Fruit fly (Drosophila melanogaster) whole organism, pupa: ENCODE data around the gene CG42268.

ENCODE experiments used
- CG10348 ChIP-seq: fragments of 200-800 bp; sonication (Bioruptor generic); IDR thresholded peaks from 2 replicates; pipeline ENCODE4 v1.3.6; 2022; ENCODE audit warnings: missing biosample characterization, missing genetic modification characterization
- CG12605 ChIP-seq: fragments of 200-800 bp; sonication (Bioruptor generic); IDR thresholded peaks from 2 replicates; pipeline ENCODE4 v1.3.6; 2022; ENCODE audit warnings: missing biosample characterization, missing genetic modification characterization
- CG17806 ChIP-seq: fragments of 200-800 bp; sonication (Bioruptor generic); optimal IDR thresholded peaks from 2 replicates; lab custom pipeline; 2018; ENCODE audit warnings: missing biosample characterization, mild to moderate bottlenecking, missing genetic modification characterization, moderate library complexity
- CG32121 ChIP-seq: fragments of 200-800 bp; sonication (Bioruptor generic); IDR thresholded peaks from 2 replicates; pipeline ENCODE4 v1.3.6; 2022; ENCODE audit warnings: missing biosample characterization, missing genetic modification characterization
- CG34367 ChIP-seq: fragments of 200-800 bp; sonication (Bioruptor generic); optimal IDR thresholded peaks from 2 replicates; lab custom pipeline; 2018; ENCODE audit warnings: missing biosample characterization, mild to moderate bottlenecking, missing genetic modification characterization
- CG9948 ChIP-seq: fragments of 200-800 bp; sonication (Bioruptor generic); optimal IDR thresholded peaks from 2 replicates; lab custom pipeline; 2018; ENCODE audit warnings: missing biosample characterization, mild to moderate bottlenecking, missing genetic modification characterization, moderate library complexity
- EcR ChIP-seq: fragments of 200-800 bp; sonication (Bioruptor generic); optimal IDR thresholded peaks from 3 replicates; lab custom pipeline; 2019; ENCODE audit warnings: missing biosample characterization, missing genetic modification characterization, mild to moderate bottlenecking, moderate library complexity, missing genetic modification reagents
- Ets98B ChIP-seq: fragments of 200-800 bp; sonication (Bioruptor generic); IDR thresholded peaks from 2 replicates; pipeline ENCODE4 v1.3.6; 2022; ENCODE audit warnings: missing biosample characterization, missing genetic modification characterization
- Pif1B ChIP-seq: fragments of 200-800 bp; sonication (Bioruptor generic); optimal IDR thresholded peaks from 3 replicates; lab custom pipeline; 2016; ENCODE audit warnings: missing biosample characterization, missing genetic modification characterization
- rn ChIP-seq: fragments of 200-800 bp; sonication (Bioruptor generic); IDR thresholded peaks from 2 replicates; pipeline ENCODE4 v1.3.6; 2022; ENCODE audit warnings: missing biosample characterization, missing genetic modification characterization

DNA sequence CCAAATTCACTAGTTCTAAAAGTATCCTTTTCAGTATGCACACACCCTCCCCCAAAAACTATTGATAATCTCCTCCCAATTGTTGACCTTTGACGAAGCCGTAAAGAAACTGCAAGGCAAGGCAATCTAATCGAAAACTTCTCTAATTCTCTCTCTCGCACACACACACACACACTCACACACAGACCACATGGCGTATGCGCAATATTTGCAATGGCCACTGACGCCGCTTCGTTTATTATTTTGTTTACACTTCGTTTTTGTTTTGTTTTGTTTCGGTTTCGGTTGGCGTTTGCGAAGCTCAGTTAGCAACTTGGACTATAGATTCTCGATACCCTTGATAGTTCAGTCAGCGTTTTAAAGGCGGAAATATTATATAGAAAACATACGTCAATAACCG lies 70.4 kb downstream of the CG42268 start:
- TF ChIP-seq EcR (GFP tag; lab: Kevin White, UChicago): no peak
- no peak for TF ChIP-seq CG10348 (GFP tag; lab: Robert Waterston, UW)
- TF ChIP-seq CG12605: no peak
- TF ChIP-seq Pif1B (GFP tag; lab: Kevin White, UChicago): no peak
- TF ChIP-seq Ets98B (GFP tag; lab: Robert Waterston, UW): no peak
- no peak for TF ChIP-seq CG32121
- TF ChIP-seq rn (GFP tag; lab: Robert Waterston, UW): no peak
- TF ChIP-seq CG9948: no peak
- no peak for TF ChIP-seq CG34367 (tag; lab: Kevin White, UChicago)
- TF ChIP-seq CG17806 (tag; lab: Kevin White, UChicago): no peak
